Fruit fly (Drosophila melanogaster) whole organism, embryonic: ENCODE data around the gene Gmap.

Source experiments
- Antp ChIP-seq: fragments of 200-800 bp; sonication (Bioruptor generic); optimal IDR thresholded peaks from 3 replicates; lab custom pipeline; 2016; ENCODE audit warnings: missing biosample characterization, missing genetic modification characterization
- CG10959 ChIP-seq: fragments of 200-800 bp; sonication (Bioruptor generic); IDR thresholded peaks from 2 replicates; pipeline ENCODE4 v1.3.6; 2022; ENCODE audit warnings: missing biosample characterization, missing genetic modification characterization
- CG12659 ChIP-seq: fragments of 200-800 bp; sonication (Bioruptor generic); optimal IDR thresholded peaks from 3 replicates; lab custom pipeline; 2017; ENCODE audit warnings: mild to moderate bottlenecking, missing biosample characterization, missing genetic modification reagents, missing genetic modification characterization
- CG12769 ChIP-seq: fragments of 200-800 bp; sonication (Bioruptor generic); optimal IDR thresholded peaks from 2 replicates; lab custom pipeline; 2019; ENCODE audit warnings: missing biosample characterization, mild to moderate bottlenecking, missing genetic modification characterization, moderate library complexity
- CG13424 ChIP-seq: fragments of 200-800 bp; sonication (Bioruptor generic); optimal IDR thresholded peaks from 2 replicates; lab custom pipeline; 2019; ENCODE audit warnings: missing biosample characterization, mild to moderate bottlenecking, missing genetic modification characterization, moderate library complexity
- CG13775 ChIP-seq: fragments of 200-800 bp; sonication (Bioruptor generic); optimal IDR thresholded peaks from 3 replicates; lab custom pipeline; 2017; ENCODE audit warnings: missing biosample characterization, mild to moderate bottlenecking, missing genetic modification characterization
- CG15269 ChIP-seq: fragments of 200-800 bp; sonication (Bioruptor generic); optimal IDR thresholded peaks from 2 replicates; lab custom pipeline; 2018; ENCODE audit warnings: missing biosample characterization, mild to moderate bottlenecking, missing genetic modification characterization, moderate library complexity
- CG1529 ChIP-seq: fragments of 200-800 bp; sonication (Bioruptor generic); optimal IDR thresholded peaks from 3 replicates; lab custom pipeline; 2018; ENCODE audit warnings: missing biosample characterization, missing genetic modification characterization
- CG17186 ChIP-seq: fragments of 200-800 bp; sonication (Bioruptor generic); optimal IDR thresholded peaks from 3 replicates; lab custom pipeline; 2017; ENCODE audit warnings: missing biosample characterization, missing genetic modification reagents, missing genetic modification characterization
- CG17912 ChIP-seq: fragments of 200-800 bp; sonication (Bioruptor generic); optimal IDR thresholded peaks from 2 replicates; lab custom pipeline; 2018; ENCODE audit warnings: missing biosample characterization, mild to moderate bottlenecking, missing genetic modification characterization
- CG30020 ChIP-seq: fragments of 200-800 bp; optimal IDR thresholded peaks from 2 replicates; lab custom pipeline; 2019; ENCODE audit warnings: missing biosample characterization, mild to moderate bottlenecking, missing genetic modification characterization, moderate library complexity
- CG31365 ChIP-seq: fragments of 200-800 bp; sonication (Bioruptor generic); optimal IDR thresholded peaks from 2 replicates; lab custom pipeline; 2018; ENCODE audit warnings: missing biosample characterization, mild to moderate bottlenecking, missing genetic modification characterization
- CG31388 ChIP-seq: fragments of 200-800 bp; sonication (Bioruptor generic); optimal IDR thresholded peaks from 2 replicates; lab custom pipeline; 2016; ENCODE audit warnings: missing biosample characterization, missing genetic modification characterization
- CG33557 ChIP-seq: fragments of 200-800 bp; sonication (Bioruptor generic); optimal IDR thresholded peaks from 2 replicates; lab custom pipeline; 2019; ENCODE audit warnings: missing biosample characterization, mild to moderate bottlenecking, missing genetic modification characterization, moderate library complexity
- CG42726 ChIP-seq: fragments of 200-800 bp; sonication (Bioruptor generic); IDR thresholded peaks from 2 replicates; pipeline ENCODE4 v1.3.6; 2022; ENCODE audit warnings: missing biosample characterization, missing genetic modification characterization; ENCODE audit not compliant: partially characterized antibody
- CG6272 ChIP-seq: fragments of 200-800 bp; sonication (Bioruptor generic); IDR thresholded peaks from 2 replicates; pipeline ENCODE4 v1.3.6; 2022; ENCODE audit warnings: missing biosample characterization, missing genetic modification characterization
- CG8478 ChIP-seq: fragments of >200 bp; optimal IDR thresholded peaks from 2 replicates; lab custom pipeline; 2018
- HLH3B ChIP-seq: fragments of 200-800 bp; sonication (Bioruptor generic); IDR thresholded peaks from 2 replicates; pipeline ENCODE4 v1.3.6; 2022; ENCODE audit warnings: missing biosample characterization, missing genetic modification characterization
- HLH4C ChIP-seq: fragments of 200-800 bp; sonication (Bioruptor generic); IDR thresholded peaks from 3 replicates; pipeline ENCODE4 v1.3.6; 2022; ENCODE audit warnings: missing biosample characterization, missing genetic modification characterization; ENCODE audit not compliant: partially characterized antibody
- Hmx ChIP-seq: fragments of 200-800 bp; sonication (Bioruptor generic); optimal IDR thresholded peaks from 2 replicates; lab custom pipeline; 2016; ENCODE audit warnings: missing biosample characterization, missing genetic modification characterization
- MBD-R2 ChIP-seq: fragments of 200-800 bp; sonication (Bioruptor generic); IDR thresholded peaks from 2 replicates; pipeline ENCODE4 v1.3.6; 2022; ENCODE audit warnings: missing biosample characterization, missing genetic modification characterization
- Meics ChIP-seq: fragments of 200-800 bp; sonication (Bioruptor generic); optimal IDR thresholded peaks from 2 replicates; lab custom pipeline; 2017; ENCODE audit warnings: missing biosample characterization, mild to moderate bottlenecking, missing genetic modification characterization
- Nf-YC ChIP-seq: fragments of 200-800 bp; optimal IDR thresholded peaks from 3 replicates; lab custom pipeline; 2019; ENCODE audit warnings: missing biosample characterization, mild to moderate bottlenecking, missing genetic modification characterization, moderate library complexity
- bbx ChIP-seq: fragments of 200-800 bp; sonication (Bioruptor generic); IDR thresholded peaks from 2 replicates; pipeline ENCODE4 v1.3.6; 2022; ENCODE audit warnings: missing biosample characterization, missing genetic modification characterization; ENCODE audit not compliant: partially characterized antibody
- bowl ChIP-seq: fragments of 200-800 bp; sonication (Bioruptor generic); IDR thresholded peaks from 2 replicates; pipeline ENCODE4 v1.3.6; 2022; ENCODE audit warnings: missing biosample characterization, missing genetic modification characterization
- bsh ChIP-seq, 2 experiments: fragments of 200-800 bp; sonication (Bioruptor generic); optimal IDR thresholded peaks; 2 replicates each; lab custom pipeline; 2017 to 2018; ENCODE audit warnings: mild to moderate bottlenecking in 2 of 2, missing biosample characterization in 2 of 2, missing genetic modification characterization in 2 of 2, moderate library complexity in 1 of 2
- chn ChIP-seq: fragments of 200-800 bp; sonication (Bioruptor generic); optimal IDR thresholded peaks from 2 replicates; lab custom pipeline; 2016; ENCODE audit warnings: missing biosample characterization, missing genetic modification characterization
- dm ChIP-seq: fragments of 200-800 bp; sonication (Bioruptor generic); optimal IDR thresholded peaks from 3 replicates; lab custom pipeline; 2016; ENCODE audit warnings: missing biosample characterization, missing genetic modification characterization
- dysf ChIP-seq: fragments of 200-800 bp; sonication (Bioruptor generic); IDR thresholded peaks from 3 replicates; pipeline ENCODE4 v1.3.6; 2022; ENCODE audit warnings: missing biosample characterization, missing genetic modification characterization
- grn ChIP-seq: fragments of 200-800 bp; sonication (Bioruptor generic); optimal IDR thresholded peaks from 3 replicates; lab custom pipeline; 2017; ENCODE audit warnings: missing biosample characterization, missing genetic modification characterization
- hkb ChIP-seq, 2 experiments: fragments of 200-800 bp in 1 of 2; fragments of >200 bp in 1 of 2; sonication (Bioruptor generic) in 1 of 2; IDR thresholded peaks in 1 of 2; optimal IDR thresholded peaks in 1 of 2; 2 replicates each; pipeline versions ENCODE4 v1.3.6 to Lab custom; 2017 to 2022; ENCODE audit warnings: missing biosample characterization in 1 of 2, missing genetic modification characterization in 1 of 2
- kah ChIP-seq: fragments of 200-800 bp; sonication (Bioruptor generic); optimal IDR thresholded peaks from 2 replicates; lab custom pipeline; 2018; ENCODE audit warnings: missing biosample characterization, mild to moderate bottlenecking, missing genetic modification characterization
- lola ChIP-seq, 3 experiments: fragments of >200 bp in 2 of 3; fragments of 200-800 bp in 1 of 3; sonication (Bioruptor generic) in 1 of 3; optimal IDR thresholded peaks; 2 replicates each; lab custom pipeline; 2017 to 2019; ENCODE audit warnings: missing biosample characterization in 3 of 3, missing genetic modification characterization in 3 of 3, mild to moderate bottlenecking in 1 of 3, moderate library complexity in 1 of 3
- run ChIP-seq: fragments of 200-800 bp; sonication (Bioruptor generic); optimal IDR thresholded peaks from 3 replicates; lab custom pipeline; 2018; ENCODE audit warnings: missing biosample characterization, mild to moderate bottlenecking, missing genetic modification characterization
- scrt ChIP-seq: fragments of 200-800 bp; sonication (Bioruptor generic); optimal IDR thresholded peaks from 2 replicates; lab custom pipeline; 2018; ENCODE audit warnings: missing biosample characterization, mild to moderate bottlenecking, missing genetic modification characterization, moderate library complexity
- slbo ChIP-seq: fragments of 200-800 bp; sonication (Bioruptor generic); IDR thresholded peaks from 2 replicates; pipeline ENCODE4 v1.3.6; 2022; ENCODE audit warnings: missing biosample characterization, missing genetic modification characterization
- slou ChIP-seq: fragments of 200-800 bp; sonication (Bioruptor generic); optimal IDR thresholded peaks from 3 replicates; lab custom pipeline; 2016; ENCODE audit warnings: missing biosample characterization, missing genetic modification characterization
- sna ChIP-seq: fragments of 200-800 bp; sonication (Bioruptor generic); IDR thresholded peaks from 2 replicates; pipeline ENCODE4 v1.3.6; 2022; ENCODE audit warnings: missing biosample characterization, missing genetic modification characterization; ENCODE audit not compliant: partially characterized antibody
- ssp ChIP-seq: fragments of 200-800 bp; sonication (Bioruptor generic); IDR thresholded peaks from 2 replicates; pipeline ENCODE4 v1.3.6; 2022; ENCODE audit warnings: missing biosample characterization, missing genetic modification characterization
- stc ChIP-seq: fragments of 200-800 bp; sonication (Bioruptor generic); IDR thresholded peaks from 2 replicates; pipeline ENCODE4 v1.3.6; 2022; ENCODE audit warnings: missing biosample characterization, missing genetic modification characterization
- tap ChIP-seq: fragments of 200-800 bp; optimal IDR thresholded peaks from 3 replicates; lab custom pipeline; 2019; ENCODE audit warnings: missing biosample characterization, mild to moderate bottlenecking, missing genetic modification characterization, moderate library complexity
- toy ChIP-seq: fragments of 200-800 bp; sonication (Bioruptor generic); IDR thresholded peaks from 2 replicates; pipeline ENCODE4 v1.3.6; 2022; ENCODE audit warnings: missing biosample characterization, missing genetic modification characterization
- trh ChIP-seq: fragments of 200-800 bp; sonication (Bioruptor generic); optimal IDR thresholded peaks from 2 replicates; lab custom pipeline; 2016; ENCODE audit warnings: missing biosample characterization, missing genetic modification characterization

The Gmap gene

DNA sequence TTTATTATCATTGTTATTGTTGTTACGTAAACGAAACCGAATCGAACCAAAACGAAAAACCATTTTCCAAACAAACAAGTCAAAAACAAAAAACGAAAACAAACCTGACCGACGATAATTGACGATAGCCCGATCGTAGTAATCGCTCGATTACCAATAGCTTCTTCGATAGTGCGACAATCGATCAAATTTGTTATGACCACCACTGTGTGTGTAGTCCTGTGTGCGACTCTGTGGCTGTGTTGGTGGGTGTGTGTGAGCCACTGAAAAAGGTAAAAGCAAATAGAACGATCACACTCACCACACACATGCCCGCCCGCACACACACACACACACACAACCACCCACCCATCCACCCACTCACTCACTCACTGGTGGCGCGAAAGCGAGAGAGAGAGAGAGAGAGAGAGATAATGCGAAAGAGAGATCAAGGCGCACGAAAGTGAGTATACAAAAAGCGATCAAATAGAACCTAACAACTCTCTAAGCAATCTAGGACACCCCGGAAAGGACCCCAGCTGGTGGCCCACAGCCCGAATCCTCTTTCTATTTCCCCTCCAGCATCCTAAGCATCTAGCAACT lies 2.2 kb upstream of the Gmap start (continued):
- TF ChIP-seq CG6272 (GFP tag; lab: Robert Waterston, UW) (no peak), CG31365 (no peak), CG8478 (no peak), hkb (optimal IDR thresholded peaks at IDR 0.05; lab: Kevin White, UChicago) (no peak), hkb (GFP tag; IDR thresholded peaks at IDR 0.05; lab: Robert Waterston, UW) (no peak), slou (GFP tag; lab: Kevin White, UChicago) (no peak), HLH3B (GFP tag; lab: Robert Waterston, UW) (no peak), CG13424 (tag; lab: Kevin White, UChicago) (no peak), CG10959 (GFP tag; lab: Robert Waterston, UW) (no peak), CG15269 (tag; lab: Kevin White, UChicago) (no peak), CG33557 (GFP tag; lab: Kevin White, UChicago) (no peak), toy (GFP tag; lab: Robert Waterston, UW) (no peak), MBD-R2 (no peak), CG17186 (GFP tag; lab: Kevin White, UChicago) (no peak), Meics (GFP tag; lab: Kevin White, UChicago) (no peak), CG17912 (GFP tag; lab: Kevin White, UChicago) (no peak), dysf (GFP tag; lab: Robert Waterston, UW) (no peak), trh (GFP tag; lab: Kevin White, UChicago) (no peak), CG30020 (tag; lab: Kevin White, UChicago) (no peak), HLH4C (GFP tag; lab: Robert Waterston, UW) (peak; percentile 74), CG31388 (no peak), CG13775 (GFP tag; lab: Kevin White, UChicago) (no peak), bowl (GFP tag; lab: Robert Waterston, UW) (no peak), run (tag; lab: Kevin White, UChicago) (no peak), Hmx (GFP tag; lab: Kevin White, UChicago) (no peak), lola (GFP tag; optimal IDR thresholded peaks at IDR 0.05; lab: Kevin White, UChicago) (no peak), Nf-YC (tag; lab: Kevin White, UChicago) (no peak), CG1529 (GFP tag; lab: Kevin White, UChicago) (no peak), dm (no peak), chn (no peak), CG12659 (GFP tag; lab: Kevin White, UChicago) (no peak), Antp (GFP tag; lab: Kevin White, UChicago) (no peak), grn (GFP tag; lab: Kevin White, UChicago) (no peak), tap (tag; lab: Kevin White, UChicago) (no peak), scrt (GFP tag; lab: Kevin White, UChicago) (no peak), sna (GFP tag; lab: Robert Waterston, UW) (0 out of 2 replicates have a peak, but pooled peaks have one; percentile 21), bbx (peak; percentile 76), stc (no peak), CG42726 (GFP tag; lab: Robert Waterston, UW) (peak; percentile 25; the same call in 1 of the 2 replicates), slbo (GFP tag; lab: Robert Waterston, UW) (no peak), ssp (no peak), kah (GFP tag; lab: Kevin White, UChicago) (no peak), CG12769 (tag; lab: Kevin White, UChicago) (no peak), bsh (GFP tag; optimal IDR thresholded peaks at IDR 0.05; lab: Kevin White, UChicago) (no peak)
